Worm (Caenorhabditis elegans) whole organism, L3 larva: ENCODE data around the gene F18E9.7.
A peak's percentile ranks its signal among the peaks of the same experiment; 100 is the strongest.
"Not testable (repeated sequence)": the region's sequence is repeated elsewhere in the genome, so short reads cannot be mapped to it uniquely, and the experiment has no call there.

ENCODE experiments used
- ZK546.5 ChIP-seq: sonication (generic microtip); optimal IDR thresholded peaks from 2 replicates; lab custom pipeline; 2017; ENCODE audit warnings: missing biosample characterization, missing genetic modification characterization
- ama-1 ChIP-seq: fragments of 150-350 bp; optimal IDR thresholded peaks from 2 replicates; lab custom pipeline; 2018
- ceh-16 ChIP-seq: sonication (generic microtip); optimal IDR thresholded peaks from 2 replicates; lab custom pipeline; 2017; ENCODE audit warnings: missing biosample characterization, missing genetic modification characterization
- ceh-28 ChIP-seq: fragments of 150-350 bp; optimal IDR thresholded peaks from 2 replicates; lab custom pipeline; 2014; ENCODE audit warnings: missing biosample characterization, missing genetic modification reagents, missing genetic modification characterization
- egl-27 ChIP-seq: sonication (generic microtip); optimal IDR thresholded peaks from 4 replicates; lab custom pipeline; 2017; ENCODE audit warnings: missing biosample characterization, missing genetic modification reagents, missing genetic modification characterization
- egl-5 ChIP-seq: fragments of 150-350 bp; optimal IDR thresholded peaks from 2 replicates; lab custom pipeline; 2017; ENCODE audit warnings: missing biosample characterization, missing genetic modification reagents, missing genetic modification characterization, inconsistent platforms
- elt-1 ChIP-seq: fragments of 150-350 bp; optimal IDR thresholded peaks from 2 replicates; lab custom pipeline; 2014; ENCODE audit warnings: missing biosample characterization, missing genetic modification characterization
- elt-2 ChIP-seq: sonication (generic microtip); optimal IDR thresholded peaks from 2 replicates; lab custom pipeline; 2016; ENCODE audit warnings: missing genetic modification reagents, mild to moderate bottlenecking, missing genetic modification characterization, missing compliant biosample characterization
- elt-3 ChIP-seq, 3 experiments: fragments of 150-350 bp in 1 of 3; sonication (generic microtip) in 2 of 3; optimal IDR thresholded peaks; 2 replicates in 2 of 3; 4 replicates in 1 of 3; lab custom pipeline; 2014 to 2017; ENCODE audit warnings: missing biosample characterization in 3 of 3, missing genetic modification characterization in 3 of 3
- eor-1 ChIP-seq, 2 experiments: fragments of 150-350 bp; optimal IDR thresholded peaks; 2 replicates each; lab custom pipeline; 2014 to 2018; ENCODE audit warnings: missing biosample characterization in 2 of 2, missing genetic modification characterization in 2 of 2
- fkh-10 ChIP-seq: sonication (generic microtip); optimal IDR thresholded peaks from 2 replicates; lab custom pipeline; 2017; ENCODE audit warnings: missing biosample characterization, missing genetic modification reagents, missing genetic modification characterization
- fos-1 ChIP-seq: fragments of 150-350 bp; optimal IDR thresholded peaks from 2 replicates; lab custom pipeline; 2014; ENCODE audit warnings: missing biosample characterization, missing genetic modification characterization
- hmg-11 ChIP-seq: sonication (generic microtip); optimal IDR thresholded peaks from 2 replicates; lab custom pipeline; 2016; ENCODE audit warnings: missing genetic modification characterization, missing compliant biosample characterization
- jun-1 ChIP-seq: fragments of 150-350 bp; optimal IDR thresholded peaks from 2 replicates; lab custom pipeline; 2014; ENCODE audit warnings: missing biosample characterization, missing genetic modification reagents, missing genetic modification characterization
- lin-15B ChIP-seq: fragments of 150-350 bp; optimal IDR thresholded peaks from 2 replicates; lab custom pipeline; 2014; ENCODE audit warnings: missing biosample characterization, missing genetic modification characterization
- lin-39 ChIP-seq: fragments of 150-350 bp; optimal IDR thresholded peaks from 2 replicates; lab custom pipeline; 2018; ENCODE audit warnings: missing biosample characterization, missing genetic modification reagents, missing genetic modification characterization
- mdl-1 ChIP-seq: fragments of 150-350 bp; optimal IDR thresholded peaks from 2 replicates; lab custom pipeline; 2014; ENCODE audit warnings: missing biosample characterization, missing genetic modification characterization
- mml-1 ChIP-seq: fragments of 150-350 bp; sonication (generic microtip); optimal IDR thresholded peaks from 3 replicates; lab custom pipeline; 2014; ENCODE audit warnings: missing biosample characterization, missing genetic modification characterization
- nfya-1 ChIP-seq: sonication (generic microtip); optimal IDR thresholded peaks from 2 replicates; lab custom pipeline; 2017; ENCODE audit warnings: missing genetic modification characterization, mild to moderate bottlenecking, missing compliant biosample characterization, antibody characterized with exemption, moderate library complexity; ENCODE audit not compliant: insufficient read depth
- nhr-11 ChIP-seq: fragments of 150-350 bp; optimal IDR thresholded peaks from 2 replicates; lab custom pipeline; 2014; ENCODE audit warnings: missing biosample characterization, missing genetic modification characterization
- nhr-12 ChIP-seq: fragments of 150-350 bp; optimal IDR thresholded peaks from 2 replicates; lab custom pipeline; 2014; ENCODE audit warnings: missing biosample characterization, missing genetic modification characterization
- nhr-237 ChIP-seq: fragments of 150-350 bp; optimal IDR thresholded peaks from 2 replicates; lab custom pipeline; 2014; ENCODE audit warnings: missing biosample characterization, missing genetic modification characterization
- nhr-25 ChIP-seq: sonication (generic microtip); optimal IDR thresholded peaks from 2 replicates; lab custom pipeline; 2017; ENCODE audit warnings: missing biosample characterization, missing genetic modification characterization
- nhr-43 ChIP-seq: sonication (generic microtip); optimal IDR thresholded peaks from 2 replicates; lab custom pipeline; 2016; ENCODE audit warnings: mild to moderate bottlenecking, missing genetic modification characterization, missing compliant biosample characterization; ENCODE audit not compliant: poor library complexity, severe bottlenecking
- nhr-76 ChIP-seq: fragments of 150-350 bp; sonication (generic microtip); optimal IDR thresholded peaks from 5 replicates; lab custom pipeline; 2014; ENCODE audit warnings: missing biosample characterization, missing genetic modification characterization
- nhr-77 ChIP-seq: fragments of 150-350 bp; optimal IDR thresholded peaks from 2 replicates; lab custom pipeline; 2014; ENCODE audit warnings: missing biosample characterization, missing genetic modification characterization
- pha-4 ChIP-seq: fragments of 150-350 bp; optimal IDR thresholded peaks from 2 replicates; lab custom pipeline; 2014; ENCODE audit warnings: missing biosample characterization, missing genetic modification reagents, missing genetic modification characterization
- pqm-1 ChIP-seq: fragments of 150-350 bp; optimal IDR thresholded peaks from 2 replicates; lab custom pipeline; 2017; ENCODE audit warnings: missing biosample characterization, missing genetic modification characterization, inconsistent platforms
- sea-2 ChIP-seq: fragments of 150-350 bp; sonication (generic microtip); optimal IDR thresholded peaks from 4 replicates; lab custom pipeline; 2014; ENCODE audit warnings: missing biosample characterization, missing genetic modification reagents, missing genetic modification characterization
- skn-1 ChIP-seq: fragments of 150-350 bp; optimal IDR thresholded peaks from 2 replicates; lab custom pipeline; 2014; ENCODE audit warnings: missing biosample characterization, missing genetic modification characterization
- snpc-4 ChIP-seq: fragments of 150-350 bp; optimal IDR thresholded peaks from 2 replicates; lab custom pipeline; 2014; ENCODE audit warnings: missing biosample characterization, missing genetic modification characterization
- tbx-2 ChIP-seq: sonication (generic microtip); optimal IDR thresholded peaks from 2 replicates; lab custom pipeline; 2016; ENCODE audit warnings: mild to moderate bottlenecking, missing genetic modification characterization, missing compliant biosample characterization
- unc-39 ChIP-seq: sonication (generic microtip); optimal IDR thresholded peaks from 4 replicates; lab custom pipeline; 2017; ENCODE audit warnings: missing biosample characterization, missing genetic modification characterization
- unc-62 ChIP-seq: fragments of 150-350 bp; sonication (generic microtip); optimal IDR thresholded peaks from 4 replicates; lab custom pipeline; 2014; ENCODE audit warnings: missing biosample characterization, missing genetic modification reagents, missing genetic modification characterization

Gene F18E9.7

DNA sequence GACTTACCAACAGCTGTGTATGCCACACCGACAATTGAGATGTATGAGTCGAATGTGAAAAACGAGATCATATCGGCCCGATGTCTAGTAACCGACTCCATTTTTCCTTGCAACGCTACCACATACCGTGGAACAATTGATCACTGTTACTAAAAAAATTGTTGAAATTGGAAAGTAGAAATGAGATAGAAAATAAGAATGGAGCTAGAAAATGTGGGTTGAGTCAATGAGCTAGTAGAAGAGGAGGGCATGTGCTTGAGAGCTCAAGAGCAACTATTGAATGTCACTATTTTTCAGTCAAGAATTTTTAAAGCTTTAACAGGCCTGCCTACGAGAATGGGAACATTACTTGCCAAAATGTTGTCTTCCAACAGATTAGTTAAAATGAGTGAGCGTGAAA lies 27.5 kb upstream of the F18E9.7 start, which contains the start of gene K01A12.3:
Gene K01A12.3, minus strand, starts transcription at position 101 of the 400 bp plus-strand sequence.
- no peak for TF ChIP-seq unc-39 (tag; lab: Kevin White, UChicago)
- no peak for TF ChIP-seq elt-3 (tag; optimal IDR thresholded peaks at IDR 0.05; lab: Kevin White, UChicago)
- no peak for TF ChIP-seq egl-5 (tag; lab: Kevin White, UChicago)
- no peak for TF ChIP-seq snpc-4 (tag; lab: Kevin White, UChicago)
- no peak for TF ChIP-seq nhr-237 (tag; lab: Kevin White, UChicago)

DNA sequence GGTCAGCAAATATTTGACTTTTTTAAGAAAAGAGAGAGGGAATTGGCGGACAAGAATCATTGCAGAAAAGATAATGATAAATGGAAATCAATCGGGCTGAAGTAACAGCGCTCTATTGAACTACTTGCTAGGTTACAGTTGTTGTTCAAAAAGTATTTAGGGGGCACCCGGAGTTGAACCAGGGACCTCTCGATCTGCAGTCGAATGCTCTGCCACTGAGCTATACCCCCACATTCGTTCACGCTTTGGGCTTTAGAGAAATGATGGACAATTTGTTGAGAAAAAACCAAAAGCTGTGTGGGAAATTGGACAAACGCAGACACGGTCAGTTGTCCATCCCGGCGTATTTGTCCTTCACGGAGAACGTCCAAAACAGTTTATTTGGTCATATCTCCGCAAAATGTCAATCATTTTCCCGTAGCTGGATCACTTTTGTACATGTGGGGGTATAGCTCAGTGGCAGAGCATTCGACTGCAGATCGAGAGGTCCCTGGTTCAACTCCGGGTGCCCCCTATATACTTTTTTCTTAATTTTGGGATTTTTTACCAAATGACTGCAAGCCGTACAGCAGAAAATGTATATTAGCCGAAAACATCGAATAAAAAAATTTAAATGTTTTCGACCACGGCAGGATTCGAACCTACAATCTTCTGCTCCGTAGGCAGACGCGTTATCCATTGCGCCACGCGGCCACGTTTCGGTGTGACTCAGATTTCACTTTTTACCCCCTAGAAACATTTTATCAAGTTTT lies 26.5 kb upstream of the F18E9.7 start:
- TF ChIP-seq unc-39 (tag; lab: Kevin White, UChicago) (no peak), nhr-25 (tag; lab: Kevin White, UChicago) (peak; percentile 46), hmg-11 (tag; lab: Kevin White, UChicago) (peak; percentile 53), nhr-76 (no peak), lin-39 (tag; lab: Kevin White, UChicago) (peak; percentile 47), elt-2 (tag; lab: Kevin White, UChicago) (peak; percentile 21), pqm-1 (no peak), elt-3 (tag; optimal IDR thresholded peaks at IDR 0.05; lab: Kevin White, UChicago) (no peak), unc-62 (GFP tag; lab: Kevin White, UChicago) (no peak), pha-4 (tag; lab: Kevin White, UChicago) (peak; percentile 20), nfya-1 (peak; percentile 40), ceh-28 (tag; lab: Kevin White, UChicago) (peak; percentile 8), lin-15B (no peak), egl-27 (peak; percentile 50), mdl-1 (tag; lab: Kevin White, UChicago) (no peak), nhr-43 (tag; lab: Kevin White, UChicago) (peak; percentile 49), tbx-2 (peak; percentile 63), sea-2 (GFP tag; lab: Kevin White, UChicago) (no peak), fos-1 (tag; lab: Kevin White, UChicago) (no peak), skn-1 (tag; lab: Kevin White, UChicago) (no peak), jun-1 (tag; lab: Kevin White, UChicago) (no peak)

DNA sequence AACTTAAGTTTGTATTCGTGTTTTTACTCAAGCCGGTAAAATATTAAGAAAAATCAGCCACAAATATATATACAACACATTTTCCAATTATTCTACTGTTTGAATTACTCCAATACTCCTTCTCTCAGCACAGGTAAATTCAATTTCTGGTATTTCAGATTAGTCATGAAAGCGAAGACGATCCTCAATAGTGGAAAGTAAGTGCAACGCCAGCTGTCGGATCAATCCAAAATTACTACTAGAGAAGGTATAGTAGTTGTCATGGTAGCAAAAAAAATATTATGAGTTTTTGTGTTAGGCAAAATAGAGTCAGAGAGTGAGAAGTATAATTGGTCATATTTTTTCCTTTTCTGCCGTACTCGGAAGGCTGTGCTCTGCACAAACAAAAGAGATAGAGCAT lies 15.5 kb upstream of the F18E9.7 start, which contains the start of gene K01A12.2:
Gene K01A12.2, plus strand, starts transcription at position 301 of the 400 bp plus-strand sequence.
- TF ChIP-seq pha-4 (tag; lab: Kevin White, UChicago) (no peak), elt-1 (no peak), nfya-1 (no peak), nhr-25 (tag; lab: Kevin White, UChicago) (no peak), ama-1 (lab: Kevin White, UChicago) (no peak), mml-1 (tag; lab: Kevin White, UChicago) (no peak)

DNA sequence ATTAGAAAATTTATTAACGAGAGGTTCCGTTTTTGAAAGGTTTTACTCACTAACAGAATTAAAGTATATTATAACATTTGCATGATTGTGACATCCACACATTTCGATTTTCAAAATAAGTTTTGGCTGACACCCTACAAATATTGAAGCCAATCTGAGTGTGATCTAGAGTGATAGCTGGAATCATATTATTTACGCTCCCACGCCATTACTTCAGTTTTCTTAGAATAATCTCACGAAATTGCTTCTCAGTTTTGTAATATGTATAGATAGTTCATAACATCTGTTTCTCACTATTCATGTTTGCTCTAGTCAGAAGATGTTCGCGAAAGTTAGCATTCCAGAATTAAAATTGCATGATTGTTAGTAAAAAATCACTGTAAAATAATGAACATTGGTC lies 14.7 kb upstream of the F18E9.7 start:
- no peak for TF ChIP-seq ceh-16 (tag; lab: Kevin White, UChicago)
- peak; percentile 63 for TF ChIP-seq nhr-11 (tag; lab: Kevin White, UChicago)

DNA sequence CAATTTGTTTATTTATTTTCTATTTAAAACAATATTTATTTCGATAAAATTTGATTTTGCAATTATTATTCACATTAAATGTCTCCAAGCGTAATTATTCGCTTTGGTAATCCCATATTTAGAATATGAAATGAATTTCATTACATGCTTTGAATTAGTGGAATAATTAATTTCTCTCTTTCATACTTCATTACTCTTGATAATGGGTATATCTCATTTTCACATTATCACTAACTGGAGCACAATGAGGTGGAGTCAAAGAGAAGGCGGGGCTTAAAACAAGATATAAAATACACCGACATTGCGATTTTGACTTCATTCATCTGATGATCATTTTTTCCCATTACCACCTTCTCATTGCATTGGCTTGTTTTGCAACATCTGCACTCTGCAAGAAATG lies 13.1 kb upstream of the F18E9.7 start, which contains the start of gene K01A12.4:
Gene K01A12.4, plus strand, starts transcription at position 301 of the 400 bp plus-strand sequence.
- TF ChIP-seq nhr-12, fos-1, unc-39 (tag; lab: Kevin White, UChicago): not testable (repeated sequence)

DNA sequence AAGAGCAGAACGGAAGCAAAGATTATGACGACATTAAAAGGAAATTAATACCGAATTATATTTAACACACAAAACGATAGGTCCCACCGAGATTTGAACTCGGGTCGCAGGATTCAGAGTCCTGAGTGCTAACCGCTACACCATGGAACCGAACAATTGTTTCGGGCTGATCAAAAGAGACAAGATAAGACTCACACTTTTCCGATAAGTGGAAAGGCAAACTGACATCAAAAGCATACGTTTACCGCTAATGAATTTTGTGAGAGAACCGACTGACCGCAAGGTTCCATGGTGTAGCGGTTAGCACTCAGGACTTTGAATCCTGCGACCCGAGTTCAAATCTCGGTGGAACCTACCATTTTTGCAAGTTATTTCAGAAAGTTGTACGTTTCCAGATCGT lies 11.2 kb upstream of the F18E9.7 start:
- TF ChIP-seq elt-1 (no peak), nhr-237 (tag; lab: Kevin White, UChicago) (no peak), eor-1 (tag; optimal IDR thresholded peaks at IDR 0.05; lab: Kevin White, UChicago) (no peak), nfya-1 (peak; percentile 50), fkh-10 (GFP tag; lab: Kevin White, UChicago) (no peak), ZK546.5 (tag; lab: Kevin White, UChicago) (no peak), nhr-77 (tag; lab: Kevin White, UChicago) (peak; percentile 39), elt-3 (tag; optimal IDR thresholded peaks at IDR 0.05; lab: Kevin White, UChicago) (peak in 1 of 3 experiments; percentile 37), nhr-11 (tag; lab: Kevin White, UChicago) (no peak), nhr-25 (tag; lab: Kevin White, UChicago) (peak; percentile 18), nhr-43 (tag; lab: Kevin White, UChicago) (peak; percentile 65), pqm-1 (peak; percentile 44), elt-2 (tag; lab: Kevin White, UChicago) (peak; percentile 47)
